Worm (Caenorhabditis elegans): ENCODE measurements around the gene grl-27.
"Not testable (repeated sequence)": the region's sequence is repeated elsewhere in the genome, so short reads cannot be mapped to it uniquely, and the experiment has no call there.

Gene grl-27

ce11 chrV:3579248-3579647, 3.6 kb upstream of the grl-27 start:
- no peak for TF ChIP-seq nhr-10 (tag; optimal IDR thresholded peaks at IDR 0.05)
- no peak for TF ChIP-seq ama-1 (optimal IDR thresholded peaks at IDR 0.05)
- no peak for TF ChIP-seq mdl-1 (tag; optimal IDR thresholded peaks at IDR 0.05)
- TF ChIP-seq dmd-4 (tag; optimal IDR thresholded peaks at IDR 0.05): no peak
- peak; percentile 14 for TF ChIP-seq lin-11 (tag; optimal IDR thresholded peaks at IDR 0.05)
- TF ChIP-seq mbf-1 (tag; optimal IDR thresholded peaks at IDR 0.05): no peak
- no peak for TF ChIP-seq lsy-2 (tag; optimal IDR thresholded peaks at IDR 0.05)
- TF ChIP-seq ceh-16 (tag; optimal IDR thresholded peaks at IDR 0.05): no peak
- no peak for TF ChIP-seq aly-2 (tag; optimal IDR thresholded peaks at IDR 0.05)
- TF ChIP-seq blmp-1 (tag; optimal IDR thresholded peaks at IDR 0.05; ENCODE audit: insufficient read depth): no peak
- TF ChIP-seq unc-55 (GFP tag; optimal IDR thresholded peaks at IDR 0.05): no peak
- TF ChIP-seq nhr-129 (tag; optimal IDR thresholded peaks at IDR 0.05): peak; percentile 67
- TF ChIP-seq ceh-82 (tag; optimal IDR thresholded peaks at IDR 0.05): no peak
- TF ChIP-seq elt-3 (tag; optimal IDR thresholded peaks at IDR 0.05): no peak
- TF ChIP-seq skn-1 (tag; optimal IDR thresholded peaks at IDR 0.05): no peak
- TF ChIP-seq nhr-25 (tag; optimal IDR thresholded peaks at IDR 0.05): no peak
- TF ChIP-seq gmeb-1 (tag; optimal IDR thresholded peaks at IDR 0.05): no peak
- TF ChIP-seq R02D3.7 (tag; optimal IDR thresholded peaks at IDR 0.05): no peak
- TF ChIP-seq nhr-6 (tag; optimal IDR thresholded peaks at IDR 0.05): no peak
- TF ChIP-seq C34F6.9 (tag; optimal IDR thresholded peaks at IDR 0.05): peak; percentile 40
- TF ChIP-seq crh-2 (tag; optimal IDR thresholded peaks at IDR 0.05): no peak
- TF ChIP-seq nhr-12 (tag; optimal IDR thresholded peaks at IDR 0.05): no peak
- TF ChIP-seq lin-13 (GFP tag; optimal IDR thresholded peaks at IDR 0.05): no peak
- TF ChIP-seq unc-62 (GFP tag; optimal IDR thresholded peaks at IDR 0.05): no peak

ce11 chrV:3578813-3579212, 3.2 kb upstream of the grl-27 start, which contains the start of gene pygl-1:
pygl-1 (plus strand) TSS chrV:3579023.
- TF ChIP-seq C34F6.9 (tag; optimal IDR thresholded peaks at IDR 0.05) (no peak), lsy-2 (tag; optimal IDR thresholded peaks at IDR 0.05) (peak in 1 of 2 experiments; percentile 81)

- not testable (repeated sequence) for TF ChIP-seq unc-39, peb-1, nhr-129 (tag; optimal IDR thresholded peaks at IDR 0.05)
Measured at ce11 chrV:3572408-3572807, 3.3 kb downstream of the grl-27 start, which contains the start of gene F40C5.1. F40C5.1 (plus strand) TSS chrV:3572708.

DNA sequence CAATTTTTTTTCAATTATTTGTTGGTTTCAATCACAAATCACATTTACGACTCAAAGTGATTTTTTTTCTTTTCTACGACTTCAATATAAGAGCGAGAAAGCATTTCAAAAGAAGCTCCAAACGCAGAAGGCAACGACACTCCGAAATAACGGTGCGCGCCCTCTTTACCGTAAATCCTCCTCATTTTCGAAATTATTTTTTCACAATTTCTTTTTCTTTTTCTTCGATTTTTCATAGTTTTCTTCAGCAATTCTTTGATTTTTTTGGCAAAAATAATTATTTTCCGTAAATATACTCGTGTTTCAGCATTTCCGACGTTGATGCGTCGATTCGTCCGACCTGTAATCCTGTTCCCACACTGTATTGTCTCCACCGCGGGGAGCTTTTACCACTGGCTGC, 5.0 kb downstream of the grl-27 start, which contains the start of gene F40C5.2:
F40C5.2 (plus strand) TSS at position 301 of the 400 bp plus-strand sequence.
- not testable (repeated sequence) for TF ChIP-seq unc-55 (GFP tag; optimal IDR thresholded peaks at IDR 0.05); sem-4 (tag; optimal IDR thresholded peaks at IDR 0.05); unc-39 (tag; optimal IDR thresholded peaks at IDR 0.05)

DNA sequence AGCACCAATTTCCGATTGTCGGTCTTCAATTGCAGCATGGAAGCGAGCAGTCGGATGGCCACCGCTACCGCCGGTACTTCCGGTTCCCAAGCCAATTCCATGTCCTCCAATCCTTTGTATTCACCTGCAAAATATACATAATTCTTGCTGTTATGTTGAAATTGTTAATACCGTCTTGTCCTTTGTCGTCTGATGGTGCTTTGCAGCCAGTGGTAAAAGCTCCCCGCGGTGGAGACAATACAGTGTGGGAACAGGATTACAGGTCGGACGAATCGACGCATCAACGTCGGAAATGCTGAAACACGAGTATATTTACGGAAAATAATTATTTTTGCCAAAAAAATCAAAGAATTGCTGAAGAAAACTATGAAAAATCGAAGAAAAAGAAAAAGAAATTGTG, 11.3 kb downstream of the grl-27 start, which contains the start of gene T24A6.17:
T24A6.17 (minus strand) TSS at position 101 of the 400 bp plus-strand sequence.
- not testable (repeated sequence) for TF ChIP-seq nhr-77, nhr-237, ceh-16 (tag; optimal IDR thresholded peaks at IDR 0.05)

DNA sequence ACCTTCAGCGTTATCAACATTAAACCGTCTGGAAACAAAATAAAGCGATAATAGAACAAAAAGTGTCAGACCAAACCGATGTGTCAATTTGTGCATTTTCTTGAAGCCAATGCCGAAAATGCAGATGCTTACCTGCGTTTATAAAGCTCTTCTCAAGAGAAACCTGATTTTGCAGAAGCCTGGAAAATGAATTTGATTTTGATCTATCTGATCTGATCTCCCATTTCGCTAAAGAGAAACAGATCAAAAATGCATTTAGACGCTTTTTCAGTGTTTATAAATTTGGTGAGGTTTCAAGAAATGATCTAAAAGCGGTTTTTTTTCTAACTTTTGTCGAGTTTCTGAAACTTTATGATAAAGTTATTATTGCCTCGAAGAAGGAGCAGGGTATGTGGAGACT, 12.8 kb downstream of the grl-27 start, which contains the start of gene T24A6.16:
T24A6.16 (minus strand) TSS at position 101 of the 400 bp plus-strand sequence.
- not testable (repeated sequence) for TF ChIP-seq C34F6.9, gmeb-1, nhr-11 (tag; optimal IDR thresholded peaks at IDR 0.05)

DNA sequence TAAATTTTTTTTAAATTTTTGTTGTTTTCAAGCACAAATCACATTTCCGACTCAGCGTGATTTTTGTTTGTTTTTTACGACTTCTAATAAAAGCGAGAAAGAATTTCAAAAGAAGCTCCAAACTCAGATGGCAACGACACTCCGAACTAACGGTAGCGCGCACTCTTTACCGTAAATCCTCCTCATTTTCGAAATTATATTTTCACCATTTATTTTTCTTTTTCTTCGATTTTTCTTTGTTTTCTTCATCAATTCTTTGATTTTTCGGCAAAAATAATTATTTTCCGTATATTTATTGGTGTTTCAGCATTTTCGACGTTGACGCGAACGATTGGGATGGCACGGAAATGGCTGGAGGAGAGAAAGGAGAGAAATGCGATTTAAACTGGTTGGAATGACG, 16.9 kb downstream of the grl-27 start, which contains the start of gene T24A6.1:
T24A6.1 (plus strand) TSS at position 301 of the 400 bp plus-strand sequence.
- TF ChIP-seq nhr-21, ZK546.5, elt-3 (tag; optimal IDR thresholded peaks at IDR 0.05): not testable (repeated sequence)
